Fruit fly (Drosophila melanogaster) whole organism, embryonic: ENCODE data around the gene net.

ENCODE experiments used
- ATbp ChIP-seq: fragments of 200-800 bp; sonication (Bioruptor generic); optimal IDR thresholded peaks from 2 replicates; lab custom pipeline; 2017; ENCODE audit warnings: missing biosample characterization, mild to moderate bottlenecking, missing genetic modification characterization, missing genetic modification reagents
- Atf-2 ChIP-seq: fragments of 200-800 bp; sonication (Bioruptor generic); optimal IDR thresholded peaks from 2 replicates; lab custom pipeline; 2016; ENCODE audit warnings: missing biosample characterization, missing genetic modification characterization
- Awh ChIP-seq: fragments of 200-800 bp; sonication (Bioruptor generic); IDR thresholded peaks from 2 replicates; pipeline ENCODE4, ENCODE4 v1.3.6; 2022; ENCODE audit warnings: missing biosample characterization, missing genetic modification characterization
- Blimp-1 ChIP-seq: fragments of 200-800 bp; sonication (Bioruptor generic); optimal IDR thresholded peaks from 3 replicates; lab custom pipeline; 2018; ENCODE audit warnings: missing biosample characterization, missing genetic modification characterization, mild to moderate bottlenecking, moderate library complexity, missing genetic modification reagents
- C15 ChIP-seq: fragments of 200-800 bp; sonication (Bioruptor generic); IDR thresholded peaks from 3 replicates; pipeline ENCODE4 v1.3.6; 2022; ENCODE audit warnings: missing biosample characterization, missing genetic modification characterization
- CG1024 ChIP-seq: fragments of 200-800 bp; sonication (Bioruptor generic); IDR thresholded peaks from 2 replicates; pipeline ENCODE4 v1.3.6; 2022; ENCODE audit warnings: missing biosample characterization, missing genetic modification characterization
- CG10979 ChIP-seq: fragments of 200-800 bp; sonication (Bioruptor generic); optimal IDR thresholded peaks from 2 replicates; lab custom pipeline; 2018; ENCODE audit warnings: missing biosample characterization, mild to moderate bottlenecking, missing genetic modification characterization, moderate library complexity
- CG11504 ChIP-seq: fragments of 200-800 bp; sonication (Bioruptor generic); optimal IDR thresholded peaks from 3 replicates; lab custom pipeline; 2019; ENCODE audit warnings: missing biosample characterization, mild to moderate bottlenecking, missing genetic modification characterization, moderate library complexity
- CG12769 ChIP-seq: fragments of 200-800 bp; sonication (Bioruptor generic); optimal IDR thresholded peaks from 2 replicates; lab custom pipeline; 2019; ENCODE audit warnings: missing biosample characterization, mild to moderate bottlenecking, missing genetic modification characterization, moderate library complexity
- CG13775 ChIP-seq: fragments of 200-800 bp; sonication (Bioruptor generic); optimal IDR thresholded peaks from 3 replicates; lab custom pipeline; 2017; ENCODE audit warnings: missing biosample characterization, mild to moderate bottlenecking, missing genetic modification characterization
- CG13894 ChIP-seq: fragments of 200-800 bp; sonication (Bioruptor generic); optimal IDR thresholded peaks from 3 replicates; lab custom pipeline; 2018; ENCODE audit warnings: missing biosample characterization, mild to moderate bottlenecking, missing genetic modification characterization, moderate library complexity
- CG15011 ChIP-seq: fragments of 200-800 bp; sonication (Bioruptor generic); optimal IDR thresholded peaks from 3 replicates; lab custom pipeline; 2018; ENCODE audit warnings: missing biosample characterization, mild to moderate bottlenecking, missing genetic modification characterization
- CG15601 ChIP-seq: fragments of 200-800 bp; sonication (Bioruptor generic); optimal IDR thresholded peaks from 3 replicates; lab custom pipeline; 2019; ENCODE audit warnings: missing biosample characterization, mild to moderate bottlenecking, missing genetic modification characterization, moderate library complexity
- CG17359 ChIP-seq: fragments of 200-800 bp; sonication (Bioruptor generic); optimal IDR thresholded peaks from 3 replicates; lab custom pipeline; 2018; ENCODE audit warnings: missing biosample characterization, mild to moderate bottlenecking, missing genetic modification characterization, moderate library complexity
- CG17361 ChIP-seq: fragments of 200-800 bp; sonication (Bioruptor generic); IDR thresholded peaks from 3 replicates; pipeline ENCODE4 v1.3.6; 2022; ENCODE audit warnings: missing biosample characterization, missing genetic modification characterization
- CG17912 ChIP-seq: fragments of 200-800 bp; sonication (Bioruptor generic); optimal IDR thresholded peaks from 2 replicates; lab custom pipeline; 2018; ENCODE audit warnings: missing biosample characterization, mild to moderate bottlenecking, missing genetic modification characterization
- CG18476 ChIP-seq: fragments of 200-800 bp; sonication (Bioruptor generic); optimal IDR thresholded peaks from 2 replicates; lab custom pipeline; 2016; ENCODE audit warnings: missing biosample characterization, mild to moderate bottlenecking, missing genetic modification characterization
- CG2116 ChIP-seq: fragments of 200-800 bp; sonication (Bioruptor generic); optimal IDR thresholded peaks from 3 replicates; lab custom pipeline; 2018; ENCODE audit warnings: missing biosample characterization, mild to moderate bottlenecking, missing genetic modification characterization
- CG2875 ChIP-seq: fragments of 200-800 bp; sonication (Bioruptor generic); optimal IDR thresholded peaks from 2 replicates; lab custom pipeline; 2017; ENCODE audit warnings: missing biosample characterization, mild to moderate bottlenecking, missing genetic modification characterization, missing genetic modification reagents
- CG2889 ChIP-seq: fragments of 200-800 bp; sonication (Bioruptor generic); IDR thresholded peaks from 3 replicates; pipeline ENCODE4 v1.3.6; 2022; ENCODE audit warnings: missing biosample characterization, missing genetic modification characterization
- CG31365 ChIP-seq: fragments of 200-800 bp; sonication (Bioruptor generic); optimal IDR thresholded peaks from 2 replicates; lab custom pipeline; 2018; ENCODE audit warnings: missing biosample characterization, mild to moderate bottlenecking, missing genetic modification characterization
- CG6654 ChIP-seq: fragments of 200-800 bp; sonication (Bioruptor generic); optimal IDR thresholded peaks from 2 replicates; lab custom pipeline; 2017; ENCODE audit warnings: missing biosample characterization, mild to moderate bottlenecking, missing genetic modification characterization
- CG6683 ChIP-seq: fragments of 200-800 bp; sonication (Bioruptor generic); optimal IDR thresholded peaks from 2 replicates; lab custom pipeline; 2017; ENCODE audit warnings: missing biosample characterization, mild to moderate bottlenecking, missing genetic modification characterization, missing genetic modification reagents
- CG6791 ChIP-seq: fragments of 200-800 bp; sonication (Bioruptor generic); IDR thresholded peaks from 3 replicates; pipeline ENCODE4 v1.3.6; 2022; ENCODE audit warnings: missing biosample characterization, missing genetic modification characterization; ENCODE audit not compliant: partially characterized antibody
- CG7357 ChIP-seq: fragments of 200-800 bp; sonication (Bioruptor generic); IDR thresholded peaks from 3 replicates; pipeline ENCODE4 v1.3.6; 2022; ENCODE audit warnings: missing biosample characterization, missing genetic modification characterization
- CG9609 ChIP-seq: fragments of 200-800 bp; sonication (Bioruptor generic); optimal IDR thresholded peaks from 3 replicates; lab custom pipeline; 2016; ENCODE audit warnings: missing biosample characterization, missing genetic modification characterization
- CG9932 ChIP-seq: fragments of 200-800 bp; sonication (Bioruptor generic); IDR thresholded peaks from 2 replicates; pipeline ENCODE4 v1.3.6; 2022; ENCODE audit warnings: missing biosample characterization, missing genetic modification characterization
- CHES-1-like ChIP-seq: fragments of 200-800 bp; sonication (Bioruptor generic); optimal IDR thresholded peaks from 2 replicates; lab custom pipeline; 2016; ENCODE audit warnings: missing biosample characterization, missing genetic modification characterization
- CrebB ChIP-seq: fragments of 200-800 bp; sonication (Bioruptor generic); optimal IDR thresholded peaks from 3 replicates; lab custom pipeline; 2018; ENCODE audit warnings: missing biosample characterization, mild to moderate bottlenecking, missing genetic modification characterization
- D19B ChIP-seq: fragments of 200-800 bp; sonication (Bioruptor generic); optimal IDR thresholded peaks from 2 replicates; lab custom pipeline; 2017; ENCODE audit warnings: missing biosample characterization, mild to moderate bottlenecking, missing genetic modification characterization
- GATAe ChIP-seq: fragments of 200-800 bp; sonication (Bioruptor generic); conservative IDR thresholded peaks from 2 replicates; pipeline ENCODE4 v1.3.6; 2022; ENCODE audit warnings: missing biosample characterization, missing genetic modification characterization
- Myb ChIP-seq: fragments of 200-800 bp; sonication (Bioruptor generic); optimal IDR thresholded peaks from 2 replicates; lab custom pipeline; 2016; ENCODE audit warnings: missing biosample characterization, missing genetic modification characterization
- Optix ChIP-seq: fragments of 200-800 bp; sonication (Bioruptor generic); IDR thresholded peaks from 3 replicates; pipeline ENCODE4 v1.3.6; 2022; ENCODE audit warnings: missing biosample characterization, missing genetic modification characterization
- PHDP ChIP-seq: fragments of 200-800 bp; sonication (Bioruptor generic); optimal IDR thresholded peaks from 3 replicates; lab custom pipeline; 2018; ENCODE audit warnings: missing biosample characterization, mild to moderate bottlenecking, missing genetic modification characterization, moderate library complexity
- Sin3A ChIP-seq: fragments of >200 bp; optimal IDR thresholded peaks from 2 replicates; lab custom pipeline; 2018
- amos ChIP-seq: fragments of 200-800 bp; sonication (Bioruptor generic); IDR thresholded peaks from 2 replicates; pipeline ENCODE4 v1.3.6; 2022; ENCODE audit warnings: missing biosample characterization, missing genetic modification characterization; ENCODE audit not compliant: partially characterized antibody
- bbx ChIP-seq: fragments of 200-800 bp; sonication (Bioruptor generic); IDR thresholded peaks from 2 replicates; pipeline ENCODE4 v1.3.6; 2022; ENCODE audit warnings: missing biosample characterization, missing genetic modification characterization; ENCODE audit not compliant: partially characterized antibody
- corto ChIP-seq: fragments of 200-800 bp; sonication (Bioruptor generic); optimal IDR thresholded peaks from 2 replicates; lab custom pipeline; 2016; ENCODE audit warnings: missing biosample characterization, mild to moderate bottlenecking, missing genetic modification characterization, moderate library complexity
- dimm ChIP-seq: fragments of 200-800 bp; sonication (Bioruptor generic); IDR thresholded peaks from 2 replicates; pipeline ENCODE4 v1.3.6; 2022; ENCODE audit warnings: missing biosample characterization, missing genetic modification characterization
- dmrt99B ChIP-seq: fragments of 200-800 bp; sonication (Bioruptor generic); optimal IDR thresholded peaks from 2 replicates; lab custom pipeline; 2018; ENCODE audit warnings: missing biosample characterization, mild to moderate bottlenecking, missing genetic modification characterization, moderate library complexity
- eve ChIP-seq, 2 experiments: fragments of >200 bp; optimal IDR thresholded peaks; 2 replicates each; lab custom pipeline; 2017; ENCODE audit warnings: missing biosample characterization in 2 of 2, missing genetic modification characterization in 2 of 2
- gce ChIP-seq: fragments of 200-800 bp; sonication (Bioruptor generic); IDR thresholded peaks from 3 replicates; pipeline ENCODE4 v1.3.6; 2022; ENCODE audit warnings: missing biosample characterization, missing genetic modification characterization
- gcm ChIP-seq: fragments of 200-800 bp; sonication (Bioruptor generic); optimal IDR thresholded peaks from 2 replicates; lab custom pipeline; 2019; ENCODE audit warnings: missing biosample characterization, mild to moderate bottlenecking, missing genetic modification characterization, moderate library complexity
- gro ChIP-seq: fragments of 200-800 bp; sonication (Bioruptor generic); optimal IDR thresholded peaks from 2 replicates; lab custom pipeline; 2016; ENCODE audit warnings: missing biosample characterization, missing genetic modification characterization
- gt ChIP-seq: fragments of 200-800 bp; sonication (Bioruptor generic); IDR thresholded peaks from 2 replicates; pipeline ENCODE4 v1.3.6; 2022; ENCODE audit warnings: missing biosample characterization, missing genetic modification characterization
- kay ChIP-seq: fragments of 200-800 bp; sonication (Bioruptor generic); optimal IDR thresholded peaks from 2 replicates; lab custom pipeline; 2016; ENCODE audit warnings: missing biosample characterization, missing genetic modification characterization
- lola ChIP-seq, 3 experiments: fragments of >200 bp in 2 of 3; fragments of 200-800 bp in 1 of 3; sonication (Bioruptor generic) in 1 of 3; optimal IDR thresholded peaks; 2 replicates each; lab custom pipeline; 2017 to 2019; ENCODE audit warnings: missing biosample characterization in 3 of 3, missing genetic modification characterization in 3 of 3, mild to moderate bottlenecking in 1 of 3, moderate library complexity in 1 of 3
- phol ChIP-seq: fragments of 200-800 bp; sonication (Bioruptor generic); optimal IDR thresholded peaks from 3 replicates; lab custom pipeline; 2018; ENCODE audit warnings: missing biosample characterization, mild to moderate bottlenecking, missing genetic modification characterization, moderate library complexity
- scrt ChIP-seq: fragments of 200-800 bp; sonication (Bioruptor generic); optimal IDR thresholded peaks from 2 replicates; lab custom pipeline; 2018; ENCODE audit warnings: missing biosample characterization, mild to moderate bottlenecking, missing genetic modification characterization, moderate library complexity
- ttk ChIP-seq: fragments of 200-800 bp; sonication (Bioruptor generic); IDR thresholded peaks from 2 replicates; pipeline ENCODE4 v2.1.2; 2022; ENCODE audit warnings: missing biosample characterization, missing genetic modification characterization
- tup ChIP-seq: fragments of 200-800 bp; sonication (Bioruptor generic); optimal IDR thresholded peaks from 2 replicates; lab custom pipeline; 2016; ENCODE audit warnings: missing biosample characterization, mild to moderate bottlenecking, missing genetic modification characterization, moderate library complexity

Gene net

DNA sequence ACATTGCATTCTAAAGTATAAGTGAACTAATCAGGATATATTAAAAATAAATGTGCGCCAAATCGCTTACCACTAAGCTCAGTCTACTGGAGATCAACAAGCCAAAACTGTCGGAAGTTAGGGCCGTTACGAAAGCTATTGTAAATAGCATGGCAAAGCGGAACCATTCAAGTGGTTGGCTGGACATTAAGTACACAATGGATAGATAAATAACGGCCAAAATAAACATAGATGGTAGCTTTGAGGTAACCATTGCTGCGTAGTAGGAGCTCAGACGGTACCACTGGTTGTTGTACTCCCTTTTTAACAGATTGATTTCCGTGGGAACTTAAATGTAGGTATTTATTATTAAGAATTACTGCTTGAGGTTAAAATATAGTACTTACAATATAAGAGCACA, 30.6 kb upstream of the net start (continued):
- TF ChIP-seq PHDP (tag; lab: Kevin White, UChicago) (peak; percentile 27), gt (GFP tag; lab: Robert Waterston, UW) (no peak), CG13894 (tag; lab: Kevin White, UChicago) (peak; percentile 17), CG31365 (no peak), Atf-2 (no peak), Optix (GFP tag; lab: Robert Waterston, UW) (no peak), ATbp (peak; percentile 74), CG17361 (GFP tag; lab: Robert Waterston, UW) (no peak), CG1024 (GFP tag; lab: Robert Waterston, UW) (no peak), gce (GFP tag; lab: Robert Waterston, UW) (no peak; the same call in 2 of the 3 replicates), CG13775 (no peak), amos (no peak), CG6683 (GFP tag; lab: Kevin White, UChicago) (peak; percentile 49), CG18476 (GFP tag; lab: Kevin White, UChicago) (no peak), bbx (GFP tag; lab: Robert Waterston, UW) (no peak), CG15011 (GFP tag; lab: Kevin White, UChicago) (no peak), phol (tag; lab: Kevin White, UChicago) (no peak), gcm (no peak), C15 (GFP tag; lab: Robert Waterston, UW) (no peak), CG10979 (tag; lab: Kevin White, UChicago) (no peak), CG17359 (tag; lab: Kevin White, UChicago) (peak; percentile 61), CG15601 (tag; lab: Kevin White, UChicago) (peak; percentile 57), CG12769 (tag; lab: Kevin White, UChicago) (peak; percentile 28), kay (GFP tag; lab: Kevin White, UChicago) (no peak), D19B (GFP tag; lab: Kevin White, UChicago) (no peak), ttk (no peak), CHES-1-like (GFP tag; lab: Kevin White, UChicago) (no peak), eve (GFP tag; optimal IDR thresholded peaks at IDR 0.05; lab: Kevin White, UChicago) (peak in 1 of 2 experiments; percentile 45), GATAe (GFP tag; lab: Robert Waterston, UW) (no peak), CG2875 (GFP tag; lab: Kevin White, UChicago) (peak; percentile 56), CG6654 (GFP tag; lab: Kevin White, UChicago) (no peak), CG17912 (no peak), CG6791 (no peak), Myb (GFP tag; lab: Kevin White, UChicago) (no peak), scrt (GFP tag; lab: Kevin White, UChicago) (no peak), dmrt99B (tag; lab: Kevin White, UChicago) (no peak), CG11504 (tag; lab: Kevin White, UChicago) (no peak), dimm (no peak), Blimp-1 (GFP tag; lab: Kevin White, UChicago) (no peak), CG2116 (GFP tag; lab: Kevin White, UChicago) (no peak), CG7357 (no peak), CG9609 (no peak), corto (GFP tag; lab: Kevin White, UChicago) (no peak), CG9932 (GFP tag; lab: Robert Waterston, UW) (no peak), CrebB (tag; lab: Kevin White, UChicago) (peak; percentile 20), Awh (GFP tag; lab: Robert Waterston, UW) (peak; percentile 49; the same call in 1 of the 2 replicates), Sin3A (no peak), gro (GFP tag; lab: Kevin White, UChicago) (no peak), CG2889 (no peak), tup (GFP tag; lab: Kevin White, UChicago) (peak; percentile 55), lola (GFP tag; optimal IDR thresholded peaks at IDR 0.05; lab: Kevin White, UChicago) (no peak)
